Fruit fly (Drosophila melanogaster) whole organism, embryonic: Measurements from ENCODE around the gene Svil.

ENCODE experiments used
- ATbp ChIP-seq: fragments of 200-800 bp; sonication (Bioruptor generic); optimal IDR thresholded peaks from 2 replicates; lab custom pipeline; 2017; ENCODE audit warnings: missing biosample characterization, mild to moderate bottlenecking, missing genetic modification characterization, missing genetic modification reagents
- Ada2b ChIP-seq: fragments of 200-800 bp; sonication (Bioruptor generic); IDR thresholded peaks from 2 replicates; pipeline ENCODE4 v1.3.6; 2022; ENCODE audit warnings: missing biosample characterization, missing genetic modification characterization
- C15 ChIP-seq: fragments of 200-800 bp; sonication (Bioruptor generic); IDR thresholded peaks from 3 replicates; pipeline ENCODE4 v1.3.6; 2022; ENCODE audit warnings: missing biosample characterization, missing genetic modification characterization
- CG10267 ChIP-seq: fragments of 200-800 bp; sonication (Bioruptor generic); optimal IDR thresholded peaks from 2 replicates; lab custom pipeline; 2018; ENCODE audit warnings: missing biosample characterization, mild to moderate bottlenecking, missing genetic modification characterization, moderate library complexity
- CG10543 ChIP-seq: fragments of 200-800 bp; sonication (Bioruptor generic); optimal IDR thresholded peaks from 3 replicates; lab custom pipeline; 2017; ENCODE audit warnings: missing biosample characterization, mild to moderate bottlenecking, missing genetic modification characterization, moderate library complexity
- CG11560 ChIP-seq: fragments of 200-800 bp; sonication (Bioruptor generic); IDR thresholded peaks from 3 replicates; pipeline ENCODE4 v1.3.6; 2022; ENCODE audit warnings: missing biosample characterization, missing genetic modification characterization
- CG12071 ChIP-seq: fragments of 200-800 bp; sonication (Bioruptor generic); optimal IDR thresholded peaks from 3 replicates; lab custom pipeline; 2018; ENCODE audit warnings: missing biosample characterization, mild to moderate bottlenecking, missing genetic modification characterization
- CG13424 ChIP-seq: fragments of 200-800 bp; sonication (Bioruptor generic); optimal IDR thresholded peaks from 2 replicates; lab custom pipeline; 2019; ENCODE audit warnings: missing biosample characterization, mild to moderate bottlenecking, missing genetic modification characterization, moderate library complexity
- CG14710 ChIP-seq: fragments of 200-800 bp; sonication (Bioruptor generic); optimal IDR thresholded peaks from 3 replicates; lab custom pipeline; 2019; ENCODE audit warnings: missing biosample characterization, mild to moderate bottlenecking, missing genetic modification characterization, moderate library complexity
- CG17186 ChIP-seq: fragments of 200-800 bp; sonication (Bioruptor generic); optimal IDR thresholded peaks from 3 replicates; lab custom pipeline; 2017; ENCODE audit warnings: missing biosample characterization, missing genetic modification reagents, missing genetic modification characterization
- CG17568 ChIP-seq: fragments of 200-800 bp; sonication (Bioruptor generic); optimal IDR thresholded peaks from 2 replicates; lab custom pipeline; 2018; ENCODE audit warnings: missing biosample characterization, mild to moderate bottlenecking, missing genetic modification characterization, moderate library complexity
- CG17802 ChIP-seq: fragments of 200-800 bp; sonication (Bioruptor generic); optimal IDR thresholded peaks from 2 replicates; lab custom pipeline; 2018; ENCODE audit warnings: missing biosample characterization, mild to moderate bottlenecking, missing genetic modification characterization, moderate library complexity
- CG17829 ChIP-seq: fragments of 200-800 bp; optimal IDR thresholded peaks from 2 replicates; lab custom pipeline; 2019; ENCODE audit warnings: missing biosample characterization, mild to moderate bottlenecking, missing genetic modification characterization, moderate library complexity
- CG2120 ChIP-seq: fragments of 200-800 bp; sonication (Bioruptor generic); optimal IDR thresholded peaks from 3 replicates; lab custom pipeline; 2016; ENCODE audit warnings: missing biosample characterization, missing genetic modification characterization
- CG30403 ChIP-seq: fragments of 200-800 bp; sonication (Bioruptor generic); optimal IDR thresholded peaks from 3 replicates; lab custom pipeline; 2016; ENCODE audit warnings: missing biosample characterization, missing genetic modification characterization
- CG31224 ChIP-seq: fragments of 200-800 bp; sonication (Bioruptor generic); IDR thresholded peaks from 2 replicates; pipeline ENCODE4 v1.3.6; 2022; ENCODE audit warnings: missing biosample characterization, missing genetic modification characterization
- CG3163 ChIP-seq: fragments of 200-800 bp; sonication (Bioruptor generic); optimal IDR thresholded peaks from 3 replicates; lab custom pipeline; 2016; ENCODE audit warnings: missing biosample characterization, missing genetic modification characterization
- CG3407 ChIP-seq: fragments of 200-800 bp; sonication (Bioruptor generic); optimal IDR thresholded peaks from 2 replicates; lab custom pipeline; 2018; ENCODE audit warnings: missing biosample characterization, mild to moderate bottlenecking, missing genetic modification characterization
- CG4854 ChIP-seq: fragments of 200-800 bp; sonication (Bioruptor generic); optimal IDR thresholded peaks from 2 replicates; lab custom pipeline; 2016; ENCODE audit warnings: missing biosample characterization, missing genetic modification characterization, inconsistent platforms
- CG6175 ChIP-seq: fragments of 200-800 bp; sonication (Bioruptor generic); IDR thresholded peaks from 3 replicates; pipeline ENCODE4 v1.3.6; 2022; ENCODE audit warnings: missing biosample characterization, missing genetic modification characterization
- CG6689 ChIP-seq: fragments of 200-800 bp; sonication (Bioruptor generic); IDR thresholded peaks from 2 replicates; pipeline ENCODE4 v1.3.6; 2022; ENCODE audit warnings: missing biosample characterization, missing genetic modification characterization
- CG6765 ChIP-seq: fragments of 200-800 bp; sonication (Bioruptor generic); optimal IDR thresholded peaks from 3 replicates; lab custom pipeline; 2017; ENCODE audit warnings: missing biosample characterization, mild to moderate bottlenecking, missing genetic modification characterization
- CG7357 ChIP-seq: fragments of 200-800 bp; sonication (Bioruptor generic); IDR thresholded peaks from 3 replicates; pipeline ENCODE4 v1.3.6; 2022; ENCODE audit warnings: missing biosample characterization, missing genetic modification characterization
- Dad ChIP-seq: fragments of 200-800 bp; sonication (Bioruptor generic); optimal IDR thresholded peaks from 3 replicates; lab custom pipeline; 2016; ENCODE audit warnings: missing biosample characterization, missing genetic modification characterization
- Dll ChIP-seq: fragments of 200-800 bp; sonication (Bioruptor generic); IDR thresholded peaks from 4 replicates; pipeline ENCODE4 v1.3.6; 2022; ENCODE audit warnings: missing biosample characterization, missing genetic modification characterization; ENCODE audit not compliant: partially characterized antibody
- Med ChIP-seq: fragments of 200-800 bp; sonication (Bioruptor generic); peaks from one replicate; lab custom pipeline; 2016; ENCODE audit warnings: missing biosample characterization, missing genetic modification characterization, mild to moderate bottlenecking, inconsistent platforms, moderate library complexity
- Oaz ChIP-seq: fragments of 200-800 bp; sonication (Bioruptor generic); IDR thresholded peaks from 2 replicates; pipeline ENCODE4 v1.3.6; 2022; ENCODE audit warnings: missing biosample characterization, missing genetic modification characterization
- Pdp1 ChIP-seq, 2 experiments: fragments of 200-800 bp; sonication (Bioruptor generic); optimal IDR thresholded peaks; 3 replicates each; lab custom pipeline; 2016; ENCODE audit warnings: missing biosample characterization in 2 of 2, missing genetic modification characterization in 2 of 2, mild to moderate bottlenecking in 1 of 2, moderate library complexity in 1 of 2
- TFAM ChIP-seq: fragments of 200-800 bp; sonication (Bioruptor generic); optimal IDR thresholded peaks from 2 replicates; lab custom pipeline; 2017; ENCODE audit warnings: missing biosample characterization, missing genetic modification characterization, inconsistent platforms
- abd-A ChIP-seq: fragments of 200-800 bp; sonication (Bioruptor generic); optimal IDR thresholded peaks from 3 replicates; lab custom pipeline; 2019; ENCODE audit warnings: missing biosample characterization, mild to moderate bottlenecking, missing genetic modification characterization, moderate library complexity
- al ChIP-seq: fragments of 200-800 bp; sonication (Bioruptor generic); IDR thresholded peaks from 2 replicates; pipeline ENCODE4 v1.3.6; 2022; ENCODE audit warnings: missing biosample characterization, missing genetic modification characterization
- amos ChIP-seq: fragments of 200-800 bp; sonication (Bioruptor generic); IDR thresholded peaks from 2 replicates; pipeline ENCODE4 v1.3.6; 2022; ENCODE audit warnings: missing biosample characterization, missing genetic modification characterization; ENCODE audit not compliant: partially characterized antibody
- az2 ChIP-seq: fragments of 200-800 bp; sonication (Bioruptor generic); optimal IDR thresholded peaks from 3 replicates; lab custom pipeline; 2016; ENCODE audit warnings: missing biosample characterization, missing genetic modification characterization
- chif ChIP-seq, 2 experiments: fragments of 200-800 bp; sonication (Bioruptor generic); optimal IDR thresholded peaks; 3 replicates each; lab custom pipeline; 2016; ENCODE audit warnings: missing biosample characterization in 2 of 2, missing genetic modification characterization in 2 of 2
- corto ChIP-seq: fragments of 200-800 bp; sonication (Bioruptor generic); optimal IDR thresholded peaks from 2 replicates; lab custom pipeline; 2016; ENCODE audit warnings: missing biosample characterization, mild to moderate bottlenecking, missing genetic modification characterization, moderate library complexity
- dati ChIP-seq: fragments of 200-800 bp; sonication (Bioruptor generic); IDR thresholded peaks from 2 replicates; pipeline ENCODE4 v1.3.6; 2022; ENCODE audit warnings: missing biosample characterization, missing genetic modification characterization
- exex ChIP-seq: fragments of 200-800 bp; sonication (Bioruptor generic); optimal IDR thresholded peaks from 4 replicates; lab custom pipeline; 2018; ENCODE audit warnings: missing biosample characterization, mild to moderate bottlenecking, missing genetic modification characterization, moderate library complexity
- ftz-f1 ChIP-seq: fragments of 200-800 bp; sonication (Bioruptor generic); optimal IDR thresholded peaks from 2 replicates; lab custom pipeline; 2016; ENCODE audit warnings: missing biosample characterization, missing genetic modification characterization
- hkb ChIP-seq, 2 experiments: fragments of 200-800 bp in 1 of 2; fragments of >200 bp in 1 of 2; sonication (Bioruptor generic) in 1 of 2; IDR thresholded peaks in 1 of 2; optimal IDR thresholded peaks in 1 of 2; 2 replicates each; pipeline versions ENCODE4 v1.3.6 to Lab custom; 2017 to 2022; ENCODE audit warnings: missing biosample characterization in 1 of 2, missing genetic modification characterization in 1 of 2
- jumu ChIP-seq: fragments of 200-800 bp; sonication (Bioruptor generic); optimal IDR thresholded peaks from 3 replicates; lab custom pipeline; 2016; ENCODE audit warnings: missing biosample characterization, missing genetic modification characterization
- nom ChIP-seq: fragments of 200-800 bp; sonication (Bioruptor generic); optimal IDR thresholded peaks from 2 replicates; lab custom pipeline; 2017; ENCODE audit warnings: missing biosample characterization, missing genetic modification characterization, mild to moderate bottlenecking, moderate library complexity, missing genetic modification reagents
- otp ChIP-seq: fragments of 200-800 bp; sonication (Bioruptor generic); IDR thresholded peaks from 3 replicates; pipeline ENCODE4, ENCODE4 v1.3.6; 2022; ENCODE audit warnings: missing biosample characterization, missing genetic modification characterization
- pan ChIP-seq, 4 experiments: fragments of >200 bp in 3 of 4; fragments of 200-800 bp in 1 of 4; sonication (Bioruptor generic) in 1 of 4; optimal IDR thresholded peaks in 3 of 4; IDR thresholded peaks in 1 of 4; 2 replicates each; pipeline versions ENCODE4 v1.3.6 to Lab custom; 2017 to 2022; ENCODE audit warnings: missing biosample characterization in 2 of 4, missing genetic modification characterization in 2 of 4, mixed read lengths in 1 of 4
- pum ChIP-seq: fragments of 200-800 bp; sonication (Bioruptor generic); optimal IDR thresholded peaks from 2 replicates; lab custom pipeline; 2016; ENCODE audit warnings: missing biosample characterization, missing genetic modification characterization
- salm ChIP-seq: fragments of 200-800 bp; sonication (Bioruptor generic); optimal IDR thresholded peaks from 2 replicates; lab custom pipeline; 2018; ENCODE audit warnings: missing biosample characterization, mild to moderate bottlenecking, missing genetic modification characterization
- slp2 ChIP-seq: fragments of 200-800 bp; sonication (Bioruptor generic); optimal IDR thresholded peaks from 2 replicates; lab custom pipeline; 2016; ENCODE audit warnings: missing biosample characterization, missing genetic modification characterization
- so ChIP-seq: fragments of 200-800 bp; sonication (Bioruptor generic); IDR thresholded peaks from 3 replicates; pipeline ENCODE4 v1.3.6; 2022; ENCODE audit warnings: missing biosample characterization, missing genetic modification characterization
- trh ChIP-seq: fragments of 200-800 bp; sonication (Bioruptor generic); optimal IDR thresholded peaks from 2 replicates; lab custom pipeline; 2016; ENCODE audit warnings: missing biosample characterization, missing genetic modification characterization
- tup ChIP-seq: fragments of 200-800 bp; sonication (Bioruptor generic); optimal IDR thresholded peaks from 2 replicates; lab custom pipeline; 2016; ENCODE audit warnings: missing biosample characterization, mild to moderate bottlenecking, missing genetic modification characterization, moderate library complexity
- tx ChIP-seq: fragments of 200-800 bp; sonication (Bioruptor generic); optimal IDR thresholded peaks from 2 replicates; lab custom pipeline; 2016; ENCODE audit warnings: missing biosample characterization, missing genetic modification characterization

Gene Svil

DNA sequence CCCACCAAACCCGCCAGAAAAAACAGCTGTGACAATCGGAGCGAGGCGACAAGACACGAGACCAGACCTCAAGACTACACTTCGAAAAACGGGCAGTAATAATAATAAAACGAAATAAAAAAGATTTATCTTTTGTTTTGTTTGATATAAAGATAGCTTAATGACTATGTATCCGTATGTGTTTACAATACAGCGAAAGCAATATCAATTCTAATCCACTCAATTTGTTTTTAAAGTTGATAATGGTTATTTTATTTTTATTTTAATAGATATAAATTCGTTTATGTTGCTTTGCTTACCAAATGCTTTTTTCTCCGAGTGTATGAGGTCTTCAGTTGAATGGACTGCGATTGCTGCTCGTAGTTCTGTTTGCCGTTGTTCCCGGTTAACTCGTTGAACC lies 101.8 kb downstream of the Svil start (continued):
- peak; percentile 93 for TF ChIP-seq nom (GFP tag; lab: Kevin White, UChicago)
- peak in 1 of 2 experiments; percentile 18 for TF ChIP-seq Pdp1 (GFP tag; optimal IDR thresholded peaks at IDR 0.05; lab: Kevin White, UChicago)
- TF ChIP-seq CG3163 (GFP tag; lab: Kevin White, UChicago) = no peak
- peak; percentile 61 for TF ChIP-seq CG14710
- TF ChIP-seq TFAM (GFP tag; lab: Kevin White, UChicago) = no peak
- TF ChIP-seq Ada2b (GFP tag; lab: Robert Waterston, UW) = peak; percentile 46; the same call in 1 of the 2 replicates
- no peak for TF ChIP-seq CG17186
- peak; percentile 32 for TF ChIP-seq CG2120 (GFP tag; lab: Kevin White, UChicago)
- no peak for TF ChIP-seq ftz-f1 (GFP tag; lab: Kevin White, UChicago)
- no peak for TF ChIP-seq dati (GFP tag; lab: Robert Waterston, UW)
- TF ChIP-seq CG12071 (GFP tag; lab: Kevin White, UChicago) = no peak
- no peak for TF ChIP-seq CG6765 (GFP tag; lab: Kevin White, UChicago)
- no peak for TF ChIP-seq slp2 (GFP tag; lab: Kevin White, UChicago)
- peak; percentile 48 to 63 for TF ChIP-seq chif (GFP tag; optimal IDR thresholded peaks at IDR 0.05; lab: Kevin White, UChicago)
- peak; percentile 31 for TF ChIP-seq az2 (GFP tag; lab: Kevin White, UChicago)
- TF ChIP-seq CG17568 = no peak
- no peak for TF ChIP-seq CG31224 (GFP tag; lab: Robert Waterston, UW)
- no peak for TF ChIP-seq Med (GFP tag; lab: Kevin White, UChicago)
- no peak for TF ChIP-seq CG11560 (tag; lab: Robert Waterston, UW)
- TF ChIP-seq C15 (GFP tag; lab: Robert Waterston, UW) = no peak
- no peak for TF ChIP-seq Dll (GFP tag; lab: Robert Waterston, UW)
- TF ChIP-seq CG17802 (tag; lab: Kevin White, UChicago) = no peak
- TF ChIP-seq CG10543 (GFP tag; lab: Kevin White, UChicago) = no peak
- peak; percentile 49 for TF ChIP-seq corto (GFP tag; lab: Kevin White, UChicago)
- TF ChIP-seq Dad (GFP tag; lab: Kevin White, UChicago) = no peak
- no peak for TF ChIP-seq exex (tag; lab: Kevin White, UChicago)
- TF ChIP-seq pan (optimal IDR thresholded peaks at IDR 0.05; lab: Kevin White, UChicago) = no peak
- TF ChIP-seq pan (GFP tag; optimal IDR thresholded peaks at IDR 0.05 in 1 of 2, IDR thresholded peaks at IDR 0.05 in 1 of 2) = no peak
- TF ChIP-seq CG7357 (GFP tag; lab: Robert Waterston, UW) = peak; percentile 31; the same call in 1 of the 3 replicates
- TF ChIP-seq tx (GFP tag; lab: Kevin White, UChicago) = no peak
- TF ChIP-seq otp (GFP tag; lab: Robert Waterston, UW) = no peak
- no peak for TF ChIP-seq CG4854
- TF ChIP-seq CG17829 (tag; lab: Kevin White, UChicago) = peak; percentile 40
- peak; percentile 33 for TF ChIP-seq ATbp (GFP tag; lab: Kevin White, UChicago)
- TF ChIP-seq CG13424 (tag; lab: Kevin White, UChicago) = peak; percentile 48
- no peak for TF ChIP-seq pum
- no peak for TF ChIP-seq so (GFP tag; lab: Robert Waterston, UW)
- peak; percentile 69 for TF ChIP-seq CG10267 (tag; lab: Kevin White, UChicago)
- no peak for TF ChIP-seq CG3407 (GFP tag; lab: Kevin White, UChicago)
- no peak for TF ChIP-seq abd-A (tag; lab: Kevin White, UChicago)
- TF ChIP-seq al (GFP tag; lab: Robert Waterston, UW) = peak; percentile 35; the same call in 1 of the 2 replicates
- no peak for TF ChIP-seq jumu (GFP tag; lab: Kevin White, UChicago)
- no peak for TF ChIP-seq trh
- no peak for TF ChIP-seq CG6175 (GFP tag; lab: Robert Waterston, UW)
- TF ChIP-seq Oaz (GFP tag; lab: Robert Waterston, UW) = no peak
- no peak for TF ChIP-seq tup (GFP tag; lab: Kevin White, UChicago)
- TF ChIP-seq salm = peak; percentile 2
- peak; percentile 56 for TF ChIP-seq CG6689 (GFP tag; lab: Robert Waterston, UW)
- TF ChIP-seq CG30403 (GFP tag; lab: Kevin White, UChicago) = peak; percentile 54
- no peak for TF ChIP-seq hkb (optimal IDR thresholded peaks at IDR 0.05; lab: Kevin White, UChicago)
- peak; percentile 51 for TF ChIP-seq hkb (GFP tag; IDR thresholded peaks at IDR 0.05; lab: Robert Waterston, UW)
- TF ChIP-seq amos (GFP tag; lab: Robert Waterston, UW) = no peak
